Worm (Caenorhabditis elegans): ENCODE results near the gene C35B1.8.

DNA sequence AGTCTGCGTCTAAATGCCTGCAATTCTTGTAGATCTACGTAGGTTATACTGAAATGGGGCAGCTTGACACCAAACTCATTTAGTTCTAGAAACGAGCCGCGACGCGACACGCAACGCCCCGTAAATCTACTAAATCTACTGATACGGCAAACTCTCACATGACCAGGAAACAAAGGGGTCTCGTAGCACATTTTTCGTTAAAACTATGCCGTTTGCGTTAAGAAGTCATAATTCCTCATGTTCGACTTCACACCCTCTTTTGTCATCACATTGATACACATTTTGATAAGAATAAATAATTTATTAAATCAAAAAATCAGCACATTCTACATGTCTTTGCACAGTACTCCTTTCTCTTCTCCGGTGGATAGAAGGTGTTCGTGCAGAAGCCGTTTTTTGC, 42.3 kb upstream of the C35B1.8 start:
- TF ChIP-seq him-1 (tag; optimal IDR thresholded peaks at IDR 0.05) (no peak), dao-5 (tag; optimal IDR thresholded peaks at IDR 0.05) (no peak), W03F9.2 (tag; optimal IDR thresholded peaks at IDR 0.05) (no peak)

Data from whole organism, L4/young adult.